Worm (Caenorhabditis elegans) whole organism, L4/young adult: Measurements from ENCODE around the gene Y47D3A.34.

Source experiments
- W03F9.2 ChIP-seq: fragments of 150-350 bp; optimal IDR thresholded peaks from 2 replicates; lab custom pipeline; 2014; ENCODE audit warnings: missing biosample characterization, missing genetic modification characterization
- dao-5 ChIP-seq: sonication (generic microtip); optimal IDR thresholded peaks from 2 replicates; lab custom pipeline; 2016; ENCODE audit warnings: missing genotype, missing genetic modification characterization, moderate library complexity, missing compliant biosample characterization

DNA sequence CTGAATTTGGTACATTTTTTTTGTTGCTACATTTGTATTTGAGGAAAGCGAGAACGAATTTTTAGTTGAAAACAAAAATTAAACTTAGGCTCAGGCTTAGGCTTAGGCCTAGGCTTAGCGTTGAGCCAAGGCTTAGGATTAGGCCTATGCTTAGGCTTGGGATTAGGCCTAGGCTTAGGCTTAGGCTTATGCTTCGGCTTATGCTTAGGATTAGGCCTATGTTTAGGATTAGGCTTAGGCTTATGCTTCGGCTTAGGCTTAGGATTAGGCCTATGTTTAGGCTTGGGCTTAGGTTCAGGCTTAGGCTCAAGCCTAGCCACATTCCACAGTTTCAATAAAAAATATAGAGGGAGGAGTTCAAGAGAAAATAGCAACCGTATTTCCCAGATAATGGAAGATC, 26.8 kb downstream of the Y47D3A.34 start:
- TF ChIP-seq W03F9.2 (tag; lab: Kevin White, UChicago) = no peak
- no peak for TF ChIP-seq dao-5 (tag; lab: Kevin White, UChicago)
